Fruit fly (Drosophila melanogaster) whole organism, embryonic: ENCODE results near the gene CG5157.
A peak's percentile ranks its signal among the peaks of the same experiment; 100 is the strongest.

Experiments used
- Adf1 ChIP-seq: fragments of 200-800 bp; sonication (Bioruptor generic); IDR thresholded peaks from 2 replicates; pipeline ENCODE4 v1.3.6; 2022; ENCODE audit warnings: missing biosample characterization, missing genetic modification characterization
- Atf6 ChIP-seq: fragments of 200-800 bp; sonication (Bioruptor generic); IDR thresholded peaks from 2 replicates; pipeline ENCODE4 v1.3.6; 2022; ENCODE audit warnings: missing biosample characterization, missing genetic modification characterization
- Bdp1 ChIP-seq: fragments of 200-800 bp; sonication (Bioruptor generic); optimal IDR thresholded peaks from 3 replicates; lab custom pipeline; 2016; ENCODE audit warnings: missing biosample characterization, missing genetic modification characterization
- Bgb ChIP-seq: fragments of 200-800 bp; sonication (Bioruptor generic); IDR thresholded peaks from 2 replicates; pipeline ENCODE4 v1.3.6; 2022; ENCODE audit warnings: missing biosample characterization, missing genetic modification characterization; ENCODE audit not compliant: partially characterized antibody
- CG10267 ChIP-seq: fragments of 200-800 bp; sonication (Bioruptor generic); optimal IDR thresholded peaks from 2 replicates; lab custom pipeline; 2018; ENCODE audit warnings: missing biosample characterization, mild to moderate bottlenecking, missing genetic modification characterization, moderate library complexity
- CG10274 ChIP-seq: fragments of 200-800 bp; sonication (Bioruptor generic); optimal IDR thresholded peaks from 3 replicates; lab custom pipeline; 2017; ENCODE audit warnings: missing biosample characterization, mild to moderate bottlenecking, missing genetic modification characterization
- CG11247 ChIP-seq: fragments of 200-800 bp; sonication (Bioruptor generic); IDR thresholded peaks from 2 replicates; pipeline ENCODE4 v1.3.6; 2022; ENCODE audit warnings: missing biosample characterization, missing genetic modification characterization
- CG11695 ChIP-seq: fragments of 200-800 bp; sonication (Bioruptor generic); IDR thresholded peaks from 3 replicates; pipeline ENCODE4 v1.3.6; 2022; ENCODE audit warnings: missing biosample characterization, missing genetic modification characterization
- CG11696 ChIP-seq: fragments of 200-800 bp; sonication (Bioruptor generic); IDR thresholded peaks from 2 replicates; pipeline ENCODE4 v1.3.6; 2022; ENCODE audit warnings: missing biosample characterization, missing genetic modification characterization
- CG12155 ChIP-seq: fragments of 200-800 bp; sonication (Bioruptor generic); optimal IDR thresholded peaks from 3 replicates; lab custom pipeline; 2016; ENCODE audit warnings: missing biosample characterization, missing genetic modification characterization
- CG14710 ChIP-seq: fragments of 200-800 bp; sonication (Bioruptor generic); optimal IDR thresholded peaks from 3 replicates; lab custom pipeline; 2019; ENCODE audit warnings: missing biosample characterization, mild to moderate bottlenecking, missing genetic modification characterization, moderate library complexity
- CG15601 ChIP-seq: fragments of 200-800 bp; sonication (Bioruptor generic); optimal IDR thresholded peaks from 3 replicates; lab custom pipeline; 2019; ENCODE audit warnings: missing biosample characterization, mild to moderate bottlenecking, missing genetic modification characterization, moderate library complexity
- CG18011 ChIP-seq: fragments of 200-800 bp; sonication (Bioruptor generic); optimal IDR thresholded peaks from 2 replicates; lab custom pipeline; 2017; ENCODE audit warnings: missing biosample characterization, missing genetic modification characterization, mild to moderate bottlenecking, moderate library complexity, missing genotype
- CG3065 ChIP-seq: fragments of 200-800 bp; sonication (Bioruptor generic); optimal IDR thresholded peaks from 2 replicates; lab custom pipeline; 2016; ENCODE audit warnings: missing biosample characterization, missing genetic modification characterization
- CG31365 ChIP-seq: fragments of 200-800 bp; sonication (Bioruptor generic); optimal IDR thresholded peaks from 2 replicates; lab custom pipeline; 2018; ENCODE audit warnings: missing biosample characterization, mild to moderate bottlenecking, missing genetic modification characterization
- CG4282 ChIP-seq: fragments of 200-800 bp; sonication (Bioruptor generic); optimal IDR thresholded peaks from 2 replicates; lab custom pipeline; 2016; ENCODE audit warnings: missing biosample characterization, missing genetic modification characterization
- CG4360 ChIP-seq: fragments of 200-800 bp; sonication (Bioruptor generic); IDR thresholded peaks from 2 replicates; pipeline ENCODE4 v1.3.6; 2022; ENCODE audit warnings: missing biosample characterization, missing genetic modification characterization
- CG6813 ChIP-seq: fragments of 200-800 bp; sonication (Bioruptor generic); optimal IDR thresholded peaks from 2 replicates; lab custom pipeline; 2017; ENCODE audit warnings: missing biosample characterization, missing genetic modification characterization, mild to moderate bottlenecking, moderate library complexity, missing genetic modification reagents
- CG7963 ChIP-seq: fragments of 200-800 bp; sonication (Bioruptor generic); IDR thresholded peaks from 3 replicates; pipeline ENCODE4 v1.3.6; 2022; ENCODE audit warnings: missing biosample characterization, missing genetic modification characterization; ENCODE audit not compliant: partially characterized antibody
- CG7987 ChIP-seq: fragments of 200-800 bp; sonication (Bioruptor generic); optimal IDR thresholded peaks from 2 replicates; lab custom pipeline; 2018; ENCODE audit warnings: missing biosample characterization, mild to moderate bottlenecking, missing genetic modification characterization, moderate library complexity
- Ets65A ChIP-seq: fragments of 200-800 bp; sonication (Bioruptor generic); peaks from one replicate; lab custom pipeline; 2016; ENCODE audit warnings: missing biosample characterization, missing genetic modification characterization
- HmgD ChIP-seq: fragments of 200-800 bp; sonication (Bioruptor generic); optimal IDR thresholded peaks from 3 replicates; lab custom pipeline; 2016; ENCODE audit warnings: missing biosample characterization, missing genetic modification characterization
- Hmr ChIP-seq: fragments of 200-800 bp; sonication (Bioruptor generic); optimal IDR thresholded peaks from 3 replicates; lab custom pipeline; 2017; ENCODE audit warnings: mild to moderate bottlenecking, missing biosample characterization, missing genetic modification reagents, missing genetic modification characterization
- Lpt ChIP-seq: fragments of >200 bp; optimal IDR thresholded peaks from 2 replicates; lab custom pipeline; 2018; ENCODE audit warnings: missing biosample characterization, missing genetic modification characterization
- Mrtf ChIP-seq: fragments of 200-800 bp; sonication (Bioruptor generic); IDR thresholded peaks from 3 replicates; pipeline ENCODE4 v1.3.6; 2022; ENCODE audit warnings: missing biosample characterization, missing genetic modification characterization
- Sin3A ChIP-seq: fragments of >200 bp; optimal IDR thresholded peaks from 2 replicates; lab custom pipeline; 2018
- Sry-δ ChIP-seq: fragments of 200-800 bp; sonication (Bioruptor generic); optimal IDR thresholded peaks from 2 replicates; lab custom pipeline; 2016; ENCODE audit warnings: missing biosample characterization, missing genetic modification characterization
- Stat92E ChIP-seq, 3 experiments: fragments of >200 bp in 2 of 3; fragments of 200-800 bp in 1 of 3; sonication (Bioruptor generic) in 1 of 3; optimal IDR thresholded peaks; 2 replicates each; lab custom pipeline; 2017 to 2019; ENCODE audit warnings: missing biosample characterization in 3 of 3, missing genetic modification characterization in 3 of 3, mild to moderate bottlenecking in 1 of 3, moderate library complexity in 1 of 3
- Trl ChIP-seq, 3 experiments: fragments of >200 bp in 2 of 3; fragments of 200-800 bp in 1 of 3; sonication (Bioruptor generic) in 1 of 3; optimal IDR thresholded peaks; 2 replicates in 1 of 3; 3 replicates in 2 of 3; lab custom pipeline; 2016 to 2017; ENCODE audit warnings: missing biosample characterization in 1 of 3, missing genetic modification characterization in 1 of 3
- ab ChIP-seq: fragments of 200-800 bp; sonication (Bioruptor generic); optimal IDR thresholded peaks from 2 replicates; lab custom pipeline; 2016; ENCODE audit warnings: missing biosample characterization, missing genetic modification characterization
- ato ChIP-seq: fragments of 200-800 bp; sonication (Bioruptor generic); IDR thresholded peaks from 2 replicates; pipeline ENCODE4 v1.3.6; 2022; ENCODE audit warnings: missing biosample characterization, missing genetic modification characterization; ENCODE audit not compliant: partially characterized antibody
- bsh ChIP-seq, 2 experiments: fragments of 200-800 bp; sonication (Bioruptor generic); optimal IDR thresholded peaks; 2 replicates each; lab custom pipeline; 2017 to 2018; ENCODE audit warnings: mild to moderate bottlenecking in 2 of 2, missing biosample characterization in 2 of 2, missing genetic modification characterization in 2 of 2, moderate library complexity in 1 of 2
- crc ChIP-seq: fragments of 200-800 bp; sonication (Bioruptor generic); optimal IDR thresholded peaks from 2 replicates; lab custom pipeline; 2016; ENCODE audit warnings: missing biosample characterization, missing genetic modification characterization
- ems ChIP-seq: fragments of 200-800 bp; sonication (Bioruptor generic); optimal IDR thresholded peaks from 3 replicates; lab custom pipeline; 2016; ENCODE audit warnings: missing biosample characterization, missing genetic modification characterization
- grn ChIP-seq: fragments of 200-800 bp; sonication (Bioruptor generic); optimal IDR thresholded peaks from 3 replicates; lab custom pipeline; 2017; ENCODE audit warnings: missing biosample characterization, missing genetic modification characterization
- jumu ChIP-seq: fragments of 200-800 bp; sonication (Bioruptor generic); optimal IDR thresholded peaks from 3 replicates; lab custom pipeline; 2016; ENCODE audit warnings: missing biosample characterization, missing genetic modification characterization
- kay ChIP-seq: fragments of 200-800 bp; sonication (Bioruptor generic); optimal IDR thresholded peaks from 2 replicates; lab custom pipeline; 2016; ENCODE audit warnings: missing biosample characterization, missing genetic modification characterization
- ken ChIP-seq: fragments of 200-800 bp; sonication (Bioruptor generic); IDR thresholded peaks from 3 replicates; pipeline ENCODE4 v1.3.6; 2022; ENCODE audit warnings: missing biosample characterization, missing genetic modification characterization
- nau ChIP-seq: fragments of 200-800 bp; sonication (Bioruptor generic); optimal IDR thresholded peaks from 3 replicates; lab custom pipeline; 2017; ENCODE audit warnings: missing biosample characterization, mild to moderate bottlenecking, missing genetic modification characterization, missing genetic modification reagents
- odd ChIP-seq: fragments of 200-800 bp; sonication (Bioruptor generic); optimal IDR thresholded peaks from 2 replicates; lab custom pipeline; 2017; ENCODE audit warnings: missing biosample characterization, mild to moderate bottlenecking, missing genetic modification characterization
- onecut ChIP-seq: fragments of 200-800 bp; sonication (Bioruptor generic); IDR thresholded peaks from 2 replicates; pipeline ENCODE4 v1.3.6; 2022; ENCODE audit warnings: missing biosample characterization, missing genetic modification characterization
- pfk ChIP-seq: fragments of 200-800 bp; sonication (Bioruptor generic); optimal IDR thresholded peaks from 2 replicates; lab custom pipeline; 2018; ENCODE audit warnings: missing biosample characterization, mild to moderate bottlenecking, missing genetic modification characterization, moderate library complexity
- pnt ChIP-seq: fragments of 200-800 bp; sonication (Bioruptor generic); optimal IDR thresholded peaks from 3 replicates; lab custom pipeline; 2016; ENCODE audit warnings: missing biosample characterization, missing genetic modification characterization
- sd ChIP-seq: fragments of 200-800 bp; sonication (Bioruptor generic); optimal IDR thresholded peaks from 3 replicates; lab custom pipeline; 2018; ENCODE audit warnings: missing biosample characterization, mild to moderate bottlenecking, missing genetic modification characterization, moderate library complexity
- slp2 ChIP-seq: fragments of 200-800 bp; sonication (Bioruptor generic); optimal IDR thresholded peaks from 2 replicates; lab custom pipeline; 2016; ENCODE audit warnings: missing biosample characterization, missing genetic modification characterization
- sna ChIP-seq: fragments of 200-800 bp; sonication (Bioruptor generic); IDR thresholded peaks from 2 replicates; pipeline ENCODE4 v1.3.6; 2022; ENCODE audit warnings: missing biosample characterization, missing genetic modification characterization; ENCODE audit not compliant: partially characterized antibody
- trem ChIP-seq: fragments of 200-800 bp; optimal IDR thresholded peaks from 3 replicates; lab custom pipeline; 2019; ENCODE audit warnings: missing biosample characterization, mild to moderate bottlenecking, missing genetic modification characterization, moderate library complexity
- usp ChIP-seq: fragments of >200 bp; optimal IDR thresholded peaks from 2 replicates; lab custom pipeline; 2017; ENCODE audit warnings: missing biosample characterization, missing genetic modification characterization

The CG5157 gene

dm6 chr3L:16157251-16158190, 19.8 kb upstream of the CG5157 start (continued):
- TF ChIP-seq bsh (GFP tag; optimal IDR thresholded peaks at IDR 0.05; lab: Kevin White, UChicago) (peak in 1 of 2 experiments; percentile 62), Mrtf (GFP tag; lab: Robert Waterston, UW) (no peak), CG18011 (GFP tag; lab: Kevin White, UChicago) (no peak), Trl (optimal IDR thresholded peaks at IDR 0.05; lab: Kevin White, UChicago) (no peak), Trl (GFP tag; optimal IDR thresholded peaks at IDR 0.05; lab: Kevin White, UChicago) (peak; percentile 39), Hmr (GFP tag; lab: Kevin White, UChicago) (peak; percentile 63), Atf6 (GFP tag; lab: Robert Waterston, UW) (no peak), Bgb (GFP tag; lab: Robert Waterston, UW) (no peak), Bdp1 (peak; percentile 20), CG11247 (0 out of 2 replicates have a peak, but pooled peaks have one; percentile 32), Stat92E (GFP tag; optimal IDR thresholded peaks at IDR 0.05; lab: Kevin White, UChicago) (no peak), Adf1 (no peak), CG11696 (GFP tag; lab: Robert Waterston, UW) (no peak), ato (GFP tag; lab: Robert Waterston, UW) (no peak), ab (GFP tag; lab: Kevin White, UChicago) (no peak), sna (GFP tag; lab: Robert Waterston, UW) (no peak), pnt (GFP tag; lab: Kevin White, UChicago) (peak; percentile 10), trem (peak; percentile 34), CG6813 (GFP tag; lab: Kevin White, UChicago) (peak; percentile 29), CG4360 (GFP tag; lab: Robert Waterston, UW) (0 out of 2 replicates have a peak, but pooled peaks have one; percentile 25), CG31365 (tag; lab: Kevin White, UChicago) (no peak), slp2 (peak; percentile 20), CG12155 (peak; percentile 7), HmgD (GFP tag; lab: Kevin White, UChicago) (no peak), jumu (GFP tag; lab: Kevin White, UChicago) (peak; percentile 2), CG7963 (GFP tag; lab: Robert Waterston, UW) (no peak), CG11695 (GFP tag; lab: Robert Waterston, UW) (peak; percentile 57; the same call in 1 of the 3 replicates), grn (GFP tag; lab: Kevin White, UChicago) (no peak), sd (peak; percentile 48), Lpt (GFP tag; lab: Kevin White, UChicago) (no peak), Sry-δ (GFP tag; lab: Kevin White, UChicago) (peak; percentile 21), CG10267 (peak; percentile 43), CG15601 (tag; lab: Kevin White, UChicago) (peak; percentile 4), CG4282 (GFP tag; lab: Kevin White, UChicago) (no peak), usp (no peak), Ets65A (GFP tag; lab: Kevin White, UChicago) (peak; percentile 90), Sin3A (no peak), nau (peak; percentile 12), kay (GFP tag; lab: Kevin White, UChicago) (peak; percentile 0), onecut (GFP tag; lab: Robert Waterston, UW) (no peak), CG10274 (GFP tag; lab: Kevin White, UChicago) (no peak), CG3065 (GFP tag; lab: Kevin White, UChicago) (peak; percentile 16), crc (GFP tag; lab: Kevin White, UChicago) (peak; percentile 2), CG14710 (tag; lab: Kevin White, UChicago) (peak; percentile 44), CG7987 (GFP tag; lab: Kevin White, UChicago) (no peak), ken (no peak), odd (GFP tag; lab: Kevin White, UChicago) (no peak), ems (GFP tag; lab: Kevin White, UChicago) (peak; percentile 28), pfk (no peak)
